Worm (Caenorhabditis elegans): ENCODE results near the gene fbxc-22.

ce11 chrII:1682218-1682617 lies 8.7 kb downstream of the fbxc-22 start, which contains the start of gene fbxb-26:
- TF ChIP-seq efl-3 (GFP tag; optimal IDR thresholded peaks at IDR 0.05): no peak
- TF ChIP-seq C34B4.2 (tag; optimal IDR thresholded peaks at IDR 0.05): no peak
- TF ChIP-seq egl-13 (tag; optimal IDR thresholded peaks at IDR 0.05): no peak
- TF ChIP-seq nhr-47 (tag; optimal IDR thresholded peaks at IDR 0.05): no peak
- no peak for TF ChIP-seq elt-3 (tag; optimal IDR thresholded peaks at IDR 0.05)
- TF ChIP-seq aly-2 (tag; optimal IDR thresholded peaks at IDR 0.05): no peak
- TF ChIP-seq dpl-1 (GFP tag; optimal IDR thresholded peaks at IDR 0.05): no peak
- no peak for TF ChIP-seq zag-1 (tag; optimal IDR thresholded peaks at IDR 0.05)
- TF ChIP-seq sptf-1 (tag; optimal IDR thresholded peaks at IDR 0.05): no peak
- no peak for TF ChIP-seq mep-1 (tag; optimal IDR thresholded peaks at IDR 0.05)
- no peak for TF ChIP-seq fkh-8 (tag; optimal IDR thresholded peaks at IDR 0.05)

Data from whole organism, L1 larva.